Worm (Caenorhabditis elegans) whole organism, L4 larva: ENCODE measurements around the gene F34H10.5.

ENCODE experiments used
- ceh-62 ChIP-seq: sonication (generic microtip); optimal IDR thresholded peaks from 2 replicates; lab custom pipeline; 2017; ENCODE audit warnings: missing biosample characterization, missing genetic modification characterization
- dpl-1 ChIP-seq: fragments of 150-350 bp; optimal IDR thresholded peaks from 2 replicates; lab custom pipeline; 2014; ENCODE audit warnings: missing biosample characterization, missing genetic modification reagents, missing genetic modification characterization
- fos-1 ChIP-seq: fragments of 150-350 bp; optimal IDR thresholded peaks from 2 replicates; lab custom pipeline; 2014; ENCODE audit warnings: missing biosample characterization, missing genetic modification characterization
- nhr-237 ChIP-seq: sonication (generic microtip); optimal IDR thresholded peaks from 2 replicates; lab custom pipeline; 2017; ENCODE audit warnings: missing biosample characterization, missing genetic modification characterization
- snpc-1.2 ChIP-seq: fragments of 200-800 bp; sonication (Bioruptor generic); IDR thresholded peaks from 2 replicates; pipeline ENCODE4 v1.3.6; 2022; ENCODE audit warnings: missing genetic modification reagents, missing genetic modification characterization, missing compliant biosample characterization

ce11 chrX:9622609-9623008 is 12.9 kb upstream of the F34H10.5 start:
- TF ChIP-seq snpc-1.2 (GFP tag; lab: Robert Waterston, UW) (no peak; the same call in 1 of the 2 replicates), dpl-1 (GFP tag; lab: Kevin White, UChicago) (no peak), fos-1 (tag; lab: Kevin White, UChicago) (no peak), ceh-62 (tag; lab: Kevin White, UChicago) (no peak), nhr-237 (tag; lab: Kevin White, UChicago) (no peak)
